Fruit fly (Drosophila melanogaster) whole organism, embryonic: ENCODE data around the gene CG4586.

Experiments
- CG10979 ChIP-seq: fragments of 200-800 bp; sonication (Bioruptor generic); optimal IDR thresholded peaks from 2 replicates; lab custom pipeline; 2018; ENCODE audit warnings: missing biosample characterization, mild to moderate bottlenecking, missing genetic modification characterization, moderate library complexity
- CG15514 ChIP-seq: fragments of 200-800 bp; sonication (Bioruptor generic); optimal IDR thresholded peaks from 3 replicates; lab custom pipeline; 2017; ENCODE audit warnings: missing biosample characterization, missing genetic modification characterization, mild to moderate bottlenecking, moderate library complexity, missing genetic modification reagents
- CG16815 ChIP-seq: fragments of 200-800 bp; sonication (Bioruptor generic); optimal IDR thresholded peaks from 3 replicates; lab custom pipeline; 2017; ENCODE audit warnings: missing biosample characterization, mild to moderate bottlenecking, missing genetic modification characterization
- CG18599 ChIP-seq: fragments of 200-800 bp; sonication (Bioruptor generic); optimal IDR thresholded peaks from 3 replicates; lab custom pipeline; 2017; ENCODE audit warnings: missing biosample characterization, missing genetic modification characterization, mild to moderate bottlenecking, moderate library complexity, missing genetic modification reagents
- CG2120 ChIP-seq: fragments of 200-800 bp; sonication (Bioruptor generic); optimal IDR thresholded peaks from 3 replicates; lab custom pipeline; 2016; ENCODE audit warnings: missing biosample characterization, missing genetic modification characterization
- CG2202 ChIP-seq: fragments of 200-800 bp; sonication (Bioruptor generic); optimal IDR thresholded peaks from 2 replicates; lab custom pipeline; 2018; ENCODE audit warnings: missing biosample characterization, mild to moderate bottlenecking, missing genetic modification characterization
- CG2712 ChIP-seq: fragments of 200-800 bp; optimal IDR thresholded peaks from 3 replicates; lab custom pipeline; 2019; ENCODE audit warnings: missing biosample characterization, mild to moderate bottlenecking, missing genetic modification characterization, moderate library complexity
- CG31224 ChIP-seq: fragments of 200-800 bp; sonication (Bioruptor generic); IDR thresholded peaks from 2 replicates; pipeline ENCODE4 v1.3.6; 2022; ENCODE audit warnings: missing biosample characterization, missing genetic modification characterization
- CG31388 ChIP-seq: fragments of 200-800 bp; sonication (Bioruptor generic); optimal IDR thresholded peaks from 2 replicates; lab custom pipeline; 2016; ENCODE audit warnings: missing biosample characterization, missing genetic modification characterization
- CG3163 ChIP-seq: fragments of 200-800 bp; sonication (Bioruptor generic); optimal IDR thresholded peaks from 3 replicates; lab custom pipeline; 2016; ENCODE audit warnings: missing biosample characterization, missing genetic modification characterization
- CG33557 ChIP-seq: fragments of 200-800 bp; sonication (Bioruptor generic); optimal IDR thresholded peaks from 2 replicates; lab custom pipeline; 2019; ENCODE audit warnings: missing biosample characterization, mild to moderate bottlenecking, missing genetic modification characterization, moderate library complexity
- CG7963 ChIP-seq: fragments of 200-800 bp; sonication (Bioruptor generic); IDR thresholded peaks from 3 replicates; pipeline ENCODE4 v1.3.6; 2022; ENCODE audit warnings: missing biosample characterization, missing genetic modification characterization; ENCODE audit not compliant: partially characterized antibody
- CG8359 ChIP-seq: fragments of 200-800 bp; sonication (Bioruptor generic); optimal IDR thresholded peaks from 2 replicates; lab custom pipeline; 2017; ENCODE audit warnings: missing biosample characterization, mild to moderate bottlenecking, missing genetic modification characterization, borderline replicate concordance
- CG8924 ChIP-seq: fragments of 200-800 bp; optimal IDR thresholded peaks from 3 replicates; lab custom pipeline; 2019; ENCODE audit warnings: missing biosample characterization, mild to moderate bottlenecking, missing genetic modification characterization, moderate library complexity
- CG9215 ChIP-seq: fragments of 200-800 bp; sonication (Bioruptor generic); IDR thresholded peaks from 2 replicates; pipeline ENCODE4 v1.3.6; 2022; ENCODE audit warnings: missing biosample characterization, missing genetic modification characterization
- CTCF ChIP-seq: fragments of 200-800 bp; sonication (Bioruptor generic); optimal IDR thresholded peaks from 2 replicates; lab custom pipeline; 2017; ENCODE audit warnings: missing biosample characterization, mild to moderate bottlenecking, missing genetic modification characterization, moderate library complexity
- D19B ChIP-seq: fragments of 200-800 bp; sonication (Bioruptor generic); optimal IDR thresholded peaks from 2 replicates; lab custom pipeline; 2017; ENCODE audit warnings: missing biosample characterization, mild to moderate bottlenecking, missing genetic modification characterization
- H2.0 ChIP-seq: fragments of 200-800 bp; sonication (Bioruptor generic); IDR thresholded peaks from 2 replicates; pipeline ENCODE4 v1.3.6; 2022; ENCODE audit warnings: missing biosample characterization, missing genetic modification characterization
- Hr51 ChIP-seq, 2 experiments: fragments of 200-800 bp; sonication (Bioruptor generic); optimal IDR thresholded peaks; 2 replicates in 1 of 2; 3 replicates in 1 of 2; lab custom pipeline; 2016 to 2018; ENCODE audit warnings: missing biosample characterization in 2 of 2, missing genetic modification characterization in 2 of 2, mild to moderate bottlenecking in 1 of 2, moderate library complexity in 1 of 2
- MBD-R2 ChIP-seq: fragments of 200-800 bp; sonication (Bioruptor generic); IDR thresholded peaks from 2 replicates; pipeline ENCODE4 v1.3.6; 2022; ENCODE audit warnings: missing biosample characterization, missing genetic modification characterization
- MESR4 ChIP-seq: fragments of 200-800 bp; sonication (Bioruptor generic); optimal IDR thresholded peaks from 2 replicates; lab custom pipeline; 2018; ENCODE audit warnings: missing biosample characterization, mild to moderate bottlenecking, missing genetic modification characterization, moderate library complexity
- Med ChIP-seq: fragments of 200-800 bp; sonication (Bioruptor generic); peaks from one replicate; lab custom pipeline; 2016; ENCODE audit warnings: missing biosample characterization, missing genetic modification characterization, mild to moderate bottlenecking, inconsistent platforms, moderate library complexity
- Opbp ChIP-seq: fragments of 200-800 bp; sonication (Bioruptor generic); IDR thresholded peaks from 3 replicates; pipeline ENCODE4 v1.3.6; 2022; ENCODE audit warnings: missing biosample characterization, missing genetic modification characterization; ENCODE audit not compliant: partially characterized antibody
- Side ChIP-seq: fragments of 200-800 bp; sonication (Bioruptor generic); optimal IDR thresholded peaks from 2 replicates; lab custom pipeline; 2016; ENCODE audit warnings: missing biosample characterization, missing genetic modification characterization
- Sin3A ChIP-seq: fragments of >200 bp; optimal IDR thresholded peaks from 2 replicates; lab custom pipeline; 2018
- Sox102F ChIP-seq: fragments of 200-800 bp; sonication (Bioruptor generic); optimal IDR thresholded peaks from 2 replicates; lab custom pipeline; 2018; ENCODE audit warnings: missing biosample characterization, mild to moderate bottlenecking, missing genetic modification characterization, moderate library complexity
- Spps ChIP-seq: fragments of 200-800 bp; sonication (Bioruptor generic); optimal IDR thresholded peaks from 2 replicates; lab custom pipeline; 2018; ENCODE audit warnings: missing biosample characterization, mild to moderate bottlenecking, missing genetic modification characterization
- Tbp ChIP-seq: fragments of >200 bp; optimal IDR thresholded peaks from 2 replicates; lab custom pipeline; 2018; ENCODE audit warnings: missing biosample characterization, missing genetic modification characterization
- Xrp1 ChIP-seq: fragments of 200-800 bp; sonication (Bioruptor generic); IDR thresholded peaks from 2 replicates; pipeline ENCODE4 v1.3.6; 2022; ENCODE audit warnings: missing biosample characterization, missing genetic modification characterization
- ash1 ChIP-seq: fragments of 200-800 bp; sonication (Bioruptor generic); optimal IDR thresholded peaks from 2 replicates; lab custom pipeline; 2018; ENCODE audit warnings: missing biosample characterization, mild to moderate bottlenecking, missing genetic modification characterization
- dysf ChIP-seq: fragments of 200-800 bp; sonication (Bioruptor generic); IDR thresholded peaks from 3 replicates; pipeline ENCODE4 v1.3.6; 2022; ENCODE audit warnings: missing biosample characterization, missing genetic modification characterization
- en ChIP-seq: fragments of 200-800 bp; sonication (Bioruptor generic); optimal IDR thresholded peaks from 2 replicates; lab custom pipeline; 2016; ENCODE audit warnings: missing biosample characterization, missing genetic modification characterization
- fd102C ChIP-seq: fragments of 200-800 bp; sonication (Bioruptor generic); optimal IDR thresholded peaks from 2 replicates; lab custom pipeline; 2018; ENCODE audit warnings: missing biosample characterization, mild to moderate bottlenecking, missing genetic modification characterization, moderate library complexity
- gt ChIP-seq: fragments of 200-800 bp; sonication (Bioruptor generic); IDR thresholded peaks from 2 replicates; pipeline ENCODE4 v1.3.6; 2022; ENCODE audit warnings: missing biosample characterization, missing genetic modification characterization
- hkb ChIP-seq, 2 experiments: fragments of 200-800 bp in 1 of 2; fragments of >200 bp in 1 of 2; sonication (Bioruptor generic) in 1 of 2; IDR thresholded peaks in 1 of 2; optimal IDR thresholded peaks in 1 of 2; 2 replicates each; pipeline versions ENCODE4 v1.3.6 to Lab custom; 2017 to 2022; ENCODE audit warnings: missing biosample characterization in 1 of 2, missing genetic modification characterization in 1 of 2
- kay ChIP-seq: fragments of 200-800 bp; sonication (Bioruptor generic); optimal IDR thresholded peaks from 2 replicates; lab custom pipeline; 2016; ENCODE audit warnings: missing biosample characterization, missing genetic modification characterization
- mam ChIP-seq: fragments of 200-800 bp; sonication (Bioruptor generic); optimal IDR thresholded peaks from 3 replicates; lab custom pipeline; 2016; ENCODE audit warnings: missing biosample characterization, missing genetic modification characterization
- mirr ChIP-seq: fragments of 200-800 bp; sonication (Bioruptor generic); optimal IDR thresholded peaks from 3 replicates; lab custom pipeline; 2018; ENCODE audit warnings: missing biosample characterization, mild to moderate bottlenecking, missing genetic modification characterization
- org-1 ChIP-seq: fragments of 200-800 bp; sonication (Bioruptor generic); optimal IDR thresholded peaks from 2 replicates; lab custom pipeline; 2017; ENCODE audit warnings: missing biosample characterization, missing genetic modification characterization
- p53 ChIP-seq: fragments of 200-800 bp; sonication (Bioruptor generic); optimal IDR thresholded peaks from 2 replicates; lab custom pipeline; 2016; ENCODE audit warnings: missing biosample characterization, missing genetic modification characterization
- pan ChIP-seq, 4 experiments: fragments of >200 bp in 3 of 4; fragments of 200-800 bp in 1 of 4; sonication (Bioruptor generic) in 1 of 4; optimal IDR thresholded peaks in 3 of 4; IDR thresholded peaks in 1 of 4; 2 replicates each; pipeline versions ENCODE4 v1.3.6 to Lab custom; 2017 to 2022; ENCODE audit warnings: missing biosample characterization in 2 of 4, missing genetic modification characterization in 2 of 4, mixed read lengths in 1 of 4
- pros ChIP-seq: fragments of 200-800 bp; sonication (Bioruptor generic); optimal IDR thresholded peaks from 3 replicates; lab custom pipeline; 2019; ENCODE audit warnings: missing biosample characterization, mild to moderate bottlenecking, missing genetic modification characterization, moderate library complexity
- ranshi ChIP-seq: fragments of 200-800 bp; sonication (Bioruptor generic); IDR thresholded peaks from 2 replicates; pipeline ENCODE4 v1.3.6; 2022; ENCODE audit warnings: missing biosample characterization, missing genetic modification characterization
- repo ChIP-seq: fragments of 200-800 bp; sonication (Bioruptor generic); optimal IDR thresholded peaks from 2 replicates; lab custom pipeline; 2016; ENCODE audit warnings: missing biosample characterization, missing genetic modification characterization
- rib ChIP-seq: fragments of 200-800 bp; sonication (Bioruptor generic); IDR thresholded peaks from 2 replicates; pipeline ENCODE4 v1.3.6; 2022; ENCODE audit warnings: missing biosample characterization, missing genetic modification characterization
- run ChIP-seq: fragments of 200-800 bp; sonication (Bioruptor generic); optimal IDR thresholded peaks from 3 replicates; lab custom pipeline; 2018; ENCODE audit warnings: missing biosample characterization, mild to moderate bottlenecking, missing genetic modification characterization
- salm ChIP-seq: fragments of 200-800 bp; sonication (Bioruptor generic); optimal IDR thresholded peaks from 2 replicates; lab custom pipeline; 2018; ENCODE audit warnings: missing biosample characterization, mild to moderate bottlenecking, missing genetic modification characterization
- stwl ChIP-seq: fragments of 200-800 bp; sonication (Bioruptor generic); optimal IDR thresholded peaks from 3 replicates; lab custom pipeline; 2018; ENCODE audit warnings: missing biosample characterization, mild to moderate bottlenecking, missing genetic modification characterization, moderate library complexity
- tx ChIP-seq: fragments of 200-800 bp; sonication (Bioruptor generic); optimal IDR thresholded peaks from 2 replicates; lab custom pipeline; 2016; ENCODE audit warnings: missing biosample characterization, missing genetic modification characterization
- wor ChIP-seq: fragments of 200-800 bp; sonication (Bioruptor generic); IDR thresholded peaks from 2 replicates; pipeline ENCODE4 v1.3.6; 2022; ENCODE audit warnings: missing biosample characterization, missing genetic modification characterization
- yki ChIP-seq: fragments of >200 bp; optimal IDR thresholded peaks from 3 replicates; lab custom pipeline; 2018
- z ChIP-seq: fragments of 200-800 bp; sonication (Bioruptor generic); IDR thresholded peaks from 3 replicates; pipeline ENCODE4 v1.3.6; 2022; ENCODE audit warnings: missing biosample characterization, missing genetic modification characterization

CG4586 gene

DNA sequence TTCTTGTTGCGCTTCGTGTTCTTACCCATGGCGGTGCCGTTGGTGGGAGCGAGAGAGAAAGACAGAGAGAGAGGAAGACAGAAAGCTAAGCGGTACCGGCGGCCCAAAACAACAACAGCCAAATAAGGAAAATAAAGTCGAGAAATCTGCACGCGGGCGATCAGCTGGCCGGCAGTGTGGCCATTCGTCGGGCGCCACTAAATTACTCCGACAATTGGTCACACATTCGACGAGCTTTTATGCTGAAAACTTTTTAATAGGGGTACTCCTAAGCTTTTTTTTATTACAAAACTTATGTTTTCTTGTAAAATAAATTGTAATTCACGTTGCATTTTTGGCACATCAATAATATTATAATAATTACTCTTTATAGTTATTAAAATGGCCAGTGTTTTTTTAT lies 1.2 kb upstream of the CG4586 start, which contains the start of gene Setd3 (continued):
- no peak for TF ChIP-seq Sin3A (lab: Kevin White, UChicago)
- TF ChIP-seq mirr (GFP tag; lab: Kevin White, UChicago) = no peak
- TF ChIP-seq CG3163 (GFP tag; lab: Kevin White, UChicago) = no peak
- peak; percentile 88 for TF ChIP-seq MBD-R2 (GFP tag; lab: Robert Waterston, UW)
- no peak for TF ChIP-seq CG9215 (GFP tag; lab: Robert Waterston, UW)
- TF ChIP-seq p53 = no peak
- TF ChIP-seq CG8924 (tag; lab: Kevin White, UChicago) = no peak
- no peak for TF ChIP-seq CG10979
- TF ChIP-seq CG15514 (GFP tag; lab: Kevin White, UChicago) = peak; percentile 34
- TF ChIP-seq repo (GFP tag; lab: Kevin White, UChicago) = no peak
- TF ChIP-seq ash1 (GFP tag; lab: Kevin White, UChicago) = no peak
- no peak for TF ChIP-seq run
- peak; percentile 16 for TF ChIP-seq CTCF (GFP tag; lab: Kevin White, UChicago)
- TF ChIP-seq CG2202 (tag; lab: Kevin White, UChicago) = no peak
- TF ChIP-seq fd102C (GFP tag; lab: Kevin White, UChicago) = no peak
- TF ChIP-seq kay (GFP tag; lab: Kevin White, UChicago) = no peak
- peak; percentile 20 for TF ChIP-seq MESR4
- TF ChIP-seq salm (tag; lab: Kevin White, UChicago) = no peak
- no peak for TF ChIP-seq CG16815 (GFP tag; lab: Kevin White, UChicago)
- TF ChIP-seq yki = no peak
- no peak for TF ChIP-seq ranshi (GFP tag; lab: Robert Waterston, UW)
- no peak for TF ChIP-seq mam (GFP tag; lab: Kevin White, UChicago)
- TF ChIP-seq en (GFP tag; lab: Kevin White, UChicago) = no peak
- TF ChIP-seq stwl (tag; lab: Kevin White, UChicago) = peak; percentile 18
- no peak for TF ChIP-seq Opbp (GFP tag; lab: Robert Waterston, UW)
- no peak for TF ChIP-seq gt (GFP tag; lab: Robert Waterston, UW)
- no peak for TF ChIP-seq tx
- TF ChIP-seq H2.0 (GFP tag; lab: Robert Waterston, UW) = no peak
- TF ChIP-seq D19B (GFP tag; lab: Kevin White, UChicago) = no peak
- no peak for TF ChIP-seq org-1 (GFP tag; lab: Kevin White, UChicago)
- peak; percentile 27; the same call in 1 of the 2 replicates for TF ChIP-seq Xrp1 (GFP tag; lab: Robert Waterston, UW)
- peak; percentile 18 for TF ChIP-seq Sox102F (GFP tag; lab: Kevin White, UChicago)
- no peak for TF ChIP-seq Tbp (GFP tag; lab: Kevin White, UChicago)
- no peak for TF ChIP-seq CG31224 (GFP tag; lab: Robert Waterston, UW)
- peak; percentile 43 for TF ChIP-seq Med
- no peak for TF ChIP-seq wor (GFP tag; lab: Robert Waterston, UW)
- TF ChIP-seq rib (GFP tag; lab: Robert Waterston, UW) = no peak
- no peak for TF ChIP-seq CG31388 (GFP tag; lab: Kevin White, UChicago)
- peak; percentile 4 for TF ChIP-seq CG2712 (tag; lab: Kevin White, UChicago)
- no peak for TF ChIP-seq CG8359 (GFP tag; lab: Kevin White, UChicago)
- no peak for TF ChIP-seq CG7963
- TF ChIP-seq Side (GFP tag; lab: Kevin White, UChicago) = no peak
- TF ChIP-seq hkb (optimal IDR thresholded peaks at IDR 0.05; lab: Kevin White, UChicago) = no peak
- no peak for TF ChIP-seq hkb (GFP tag; IDR thresholded peaks at IDR 0.05; lab: Robert Waterston, UW)
- TF ChIP-seq dysf (GFP tag; lab: Robert Waterston, UW) = no peak
- no peak for TF ChIP-seq CG2120 (GFP tag; lab: Kevin White, UChicago)
- no peak for TF ChIP-seq z
- TF ChIP-seq pros (GFP tag; lab: Kevin White, UChicago) = no peak
- no peak for TF ChIP-seq Spps (tag; lab: Kevin White, UChicago)
- TF ChIP-seq Hr51 (GFP tag; optimal IDR thresholded peaks at IDR 0.05; lab: Kevin White, UChicago) = no peak
- TF ChIP-seq pan (optimal IDR thresholded peaks at IDR 0.05; lab: Kevin White, UChicago) = no peak
- no peak for TF ChIP-seq pan (GFP tag; optimal IDR thresholded peaks at IDR 0.05 in 1 of 2, IDR thresholded peaks at IDR 0.05 in 1 of 2)
- no peak for TF ChIP-seq CG33557 (GFP tag; lab: Kevin White, UChicago)
- no peak for TF ChIP-seq CG18599 (GFP tag; lab: Kevin White, UChicago)
